Fruit fly (Drosophila melanogaster): ENCODE data around the gene Ran.

Ran gene

DNA sequence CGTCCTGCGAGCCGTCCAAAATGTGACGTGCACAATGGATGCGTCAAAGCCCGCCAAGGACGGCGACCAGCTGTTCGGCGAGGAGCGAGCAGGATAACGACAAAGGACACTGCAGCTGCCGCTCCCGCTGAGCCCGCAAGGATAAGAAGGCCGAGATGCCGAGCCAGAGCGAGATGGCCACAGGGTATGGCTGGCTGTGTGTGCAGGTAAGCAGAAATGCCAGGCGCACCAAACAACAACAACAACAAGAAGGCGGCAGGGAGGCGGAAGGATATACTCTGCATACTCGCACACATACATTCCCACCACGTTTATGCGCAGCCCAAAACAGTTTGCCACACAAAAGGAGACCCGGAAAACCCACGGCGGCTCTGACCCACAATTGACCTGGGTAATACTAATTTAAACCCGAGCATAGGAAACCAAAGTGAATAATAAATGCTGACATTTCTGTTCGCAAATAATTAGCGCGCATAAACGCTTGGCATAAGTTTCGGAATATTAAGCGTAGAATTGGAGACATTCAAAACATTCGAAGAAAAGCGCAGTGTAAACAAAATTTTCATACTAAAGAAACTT, 1.8 kb downstream of the Ran start (continued):
- TF ChIP-seq C15 (GFP tag; IDR thresholded peaks at IDR 0.05) (no peak), gt (GFP tag; IDR thresholded peaks at IDR 0.05) (no peak), Awh (GFP tag; IDR thresholded peaks at IDR 0.05) (no peak; the same call in 1 of the 2 replicates), Usf (GFP tag; optimal IDR thresholded peaks at IDR 0.05) (no peak), HmgD (GFP tag; optimal IDR thresholded peaks at IDR 0.05) (no peak), CG18619 (GFP tag; optimal IDR thresholded peaks at IDR 0.05) (no peak), bigmax (GFP tag; optimal IDR thresholded peaks at IDR 0.05) (no peak), CG7928 (GFP tag; optimal IDR thresholded peaks at IDR 0.05) (no peak), scrt (GFP tag; optimal IDR thresholded peaks at IDR 0.05) (no peak), CG10267 (tag; optimal IDR thresholded peaks at IDR 0.05) (peak; percentile 22), chn (GFP tag; optimal IDR thresholded peaks at IDR 0.05) (no peak), lilli (GFP tag; optimal IDR thresholded peaks at IDR 0.05) (peak; percentile 4), CG2678 (tag; optimal IDR thresholded peaks at IDR 0.05) (peak; percentile 54), seq (GFP tag; IDR thresholded peaks at IDR 0.05) (0 out of 2 replicates have a peak, but pooled peaks have one; percentile 32), caup (GFP tag; optimal IDR thresholded peaks at IDR 0.05; ENCODE audit: severe bottlenecking) (peak; percentile 6), ash1 (GFP tag; optimal IDR thresholded peaks at IDR 0.05) (no peak), ERR (GFP tag; optimal IDR thresholded peaks at IDR 0.05) (no peak), chif (GFP tag; optimal IDR thresholded peaks at IDR 0.05) (peak in 1 of 2 experiments; percentile 8), CG6272 (GFP tag; IDR thresholded peaks at IDR 0.05) (no peak), pnt (GFP tag; optimal IDR thresholded peaks at IDR 0.05) (peak; percentile 19), CG8924 (tag; optimal IDR thresholded peaks at IDR 0.05) (peak; percentile 10), HLH3B (GFP tag; IDR thresholded peaks at IDR 0.05) (no peak), CG17328 (GFP tag; IDR thresholded peaks at IDR 0.05) (0 out of 2 replicates have a peak, but pooled peaks have one; percentile 14), CG16779 (GFP tag; IDR thresholded peaks at IDR 0.05) (0 out of 2 replicates have a peak, but pooled peaks have one; percentile 34), CG4730 (GFP tag; IDR thresholded peaks at IDR 0.05) (0 out of 2 replicates have a peak, but pooled peaks have one; percentile 5), en (GFP tag; optimal IDR thresholded peaks at IDR 0.05) (no peak), ac (GFP tag; optimal IDR thresholded peaks at IDR 0.05) (peak; percentile 69), CG1233 (GFP tag; optimal IDR thresholded peaks at IDR 0.05) (peak; percentile 25), dysf (GFP tag; IDR thresholded peaks at IDR 0.05) (peak; percentile 47; the same call in 1 of the 3 replicates), CG4820 (GFP tag; optimal IDR thresholded peaks at IDR 0.05) (peak; percentile 96), bsh (GFP tag; optimal IDR thresholded peaks at IDR 0.05) (peak in 1 of 2 experiments; percentile 26), ap (GFP tag; IDR thresholded peaks at IDR 0.05) (no peak), CG12659 (GFP tag; optimal IDR thresholded peaks at IDR 0.05) (peak; percentile 1), pan (optimal IDR thresholded peaks at IDR 0.05) (no peak), pan (GFP tag; optimal IDR thresholded peaks at IDR 0.05 in 1 of 2, IDR thresholded peaks at IDR 0.05 in 1 of 2) (peak in 1 of 2 experiments; percentile 61), CG2889 (GFP tag; IDR thresholded peaks at IDR 0.05) (no peak), CG15479 (GFP tag; optimal IDR thresholded peaks at IDR 0.05) (peak; percentile 64), nom (GFP tag; optimal IDR thresholded peaks at IDR 0.05) (peak; percentile 30), HLHmδ (GFP tag; optimal IDR thresholded peaks at IDR 0.05) (no peak), pros (GFP tag; optimal IDR thresholded peaks at IDR 0.05) (peak; percentile 71), CG3838 (GFP tag; optimal IDR thresholded peaks at IDR 0.05) (no peak), Side (GFP tag; optimal IDR thresholded peaks at IDR 0.05) (peak; percentile 17), crol (GFP tag; IDR thresholded peaks at IDR 0.05) (no peak), CG3407 (GFP tag; optimal IDR thresholded peaks at IDR 0.05) (no peak), z (GFP tag; IDR thresholded peaks at IDR 0.05) (no peak), Rfx (GFP tag; IDR thresholded peaks at IDR 0.05) (0 out of 2 replicates have a peak, but pooled peaks have one; percentile 26), ems (GFP tag; optimal IDR thresholded peaks at IDR 0.05) (no peak), CG4404 (GFP tag; IDR thresholded peaks at IDR 0.05) (peak; percentile 35), Xrp1 (GFP tag; IDR thresholded peaks at IDR 0.05) (peak; percentile 66; the same call in 1 of the 2 replicates), CG17568 (GFP tag; optimal IDR thresholded peaks at IDR 0.05) (no peak)

Measured in whole organism, embryonic.